Worm (Caenorhabditis elegans) whole organism, mixed stage, embryonic: Measurements from ENCODE around the gene K10C2.8.

Source experiments
- M03D4.4 ChIP-seq: sonication (generic microtip); optimal IDR thresholded peaks from 2 replicates; lab custom pipeline; 2017; ENCODE audit warnings: mild to moderate bottlenecking, missing genetic modification characterization, missing compliant biosample characterization
- ceh-39 ChIP-seq: fragments of 150-350 bp; optimal IDR thresholded peaks from 2 replicates; lab custom pipeline; 2014; ENCODE audit warnings: missing biosample characterization, missing genetic modification characterization
- ces-1 ChIP-seq: fragments of 150-350 bp; optimal IDR thresholded peaks from 2 replicates; lab custom pipeline; 2014; ENCODE audit warnings: missing biosample characterization, missing genetic modification reagents, missing genetic modification characterization
- elt-3 ChIP-seq: fragments of 150-350 bp; optimal IDR thresholded peaks from 2 replicates; lab custom pipeline; 2014; ENCODE audit warnings: missing biosample characterization, missing genetic modification characterization
- lin-13 ChIP-seq: fragments of 150-350 bp; optimal IDR thresholded peaks from 2 replicates; lab custom pipeline; 2014; ENCODE audit warnings: missing biosample characterization, missing genetic modification characterization
- lsy-2 ChIP-seq: fragments of 150-350 bp; optimal IDR thresholded peaks from 2 replicates; lab custom pipeline; 2014; ENCODE audit warnings: missing biosample characterization, missing genetic modification characterization
- mls-2 ChIP-seq: sonication (generic microtip); optimal IDR thresholded peaks from 2 replicates; lab custom pipeline; 2016; ENCODE audit warnings: mild to moderate bottlenecking, missing genetic modification characterization, moderate library complexity, missing compliant biosample characterization
- nhr-2 ChIP-seq: fragments of 150-350 bp; optimal IDR thresholded peaks from 2 replicates; lab custom pipeline; 2014; ENCODE audit warnings: missing biosample characterization, missing genetic modification characterization
- zip-8 ChIP-seq: fragments of 150-350 bp; optimal IDR thresholded peaks from 2 replicates; lab custom pipeline; 2014; ENCODE audit warnings: missing biosample characterization, missing genetic modification characterization
- ztf-11 ChIP-seq: fragments of 150-350 bp; optimal IDR thresholded peaks from 2 replicates; lab custom pipeline; 2014; ENCODE audit warnings: missing biosample characterization, missing genetic modification characterization

- TF ChIP-seq ces-1 (GFP tag; lab: Kevin White, UChicago) (no peak), nhr-2 (tag; lab: Kevin White, UChicago) (no peak), lin-13 (tag; lab: Kevin White, UChicago) (no peak), ztf-11 (tag; lab: Kevin White, UChicago) (no peak), mls-2 (tag; lab: Kevin White, UChicago) (no peak), M03D4.4 (tag; lab: Kevin White, UChicago) (no peak), lsy-2 (no peak), elt-3 (tag; lab: Kevin White, UChicago) (no peak), zip-8 (no peak), ceh-39 (no peak)
Observed at ce11 chrX:6484780-6485179, 47.3 kb upstream of the K10C2.8 start, which contains the start of gene gar-1.
